Worm (Caenorhabditis elegans): ENCODE data around the gene T01E8.1.

DNA sequence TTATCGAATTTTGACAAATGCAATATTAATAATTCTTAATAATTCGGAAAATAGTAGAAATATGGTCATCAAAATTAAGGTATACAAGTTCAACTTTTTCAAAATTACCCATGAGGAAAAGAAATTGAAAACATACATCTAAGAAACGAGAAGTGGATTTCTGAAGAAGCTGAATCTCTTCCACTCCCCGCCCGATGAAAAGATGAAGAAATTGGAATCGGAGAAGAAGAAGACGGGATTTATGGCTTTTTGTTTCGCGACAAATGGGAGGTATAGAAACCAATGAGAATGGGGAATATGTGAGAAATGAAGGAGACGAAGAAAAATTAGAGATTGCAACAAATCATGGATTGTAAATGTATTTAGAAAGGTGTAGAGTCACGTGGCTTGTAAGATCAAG lies 3.5 kb upstream of the T01E8.1 start:
- TF ChIP-seq daf-12 (tag; optimal IDR thresholded peaks at IDR 0.05) (no peak), ztf-11 (tag; optimal IDR thresholded peaks at IDR 0.05) (no peak), ceh-28 (tag; optimal IDR thresholded peaks at IDR 0.05) (no peak), aly-2 (tag; optimal IDR thresholded peaks at IDR 0.05) (no peak), tbx-2 (tag; optimal IDR thresholded peaks at IDR 0.05) (no peak), nhr-12 (tag; optimal IDR thresholded peaks at IDR 0.05) (no peak), nfya-1 (tag; optimal IDR thresholded peaks at IDR 0.05; ENCODE audit: insufficient read depth) (peak; percentile 20), fkh-10 (GFP tag; optimal IDR thresholded peaks at IDR 0.05) (no peak), lin-15B (tag; optimal IDR thresholded peaks at IDR 0.05) (no peak), nhr-77 (tag; optimal IDR thresholded peaks at IDR 0.05) (no peak), egl-27 (tag; optimal IDR thresholded peaks at IDR 0.05) (no peak), nhr-11 (tag; optimal IDR thresholded peaks at IDR 0.05) (no peak), unc-62 (GFP tag; optimal IDR thresholded peaks at IDR 0.05) (no peak)

All from whole organism, L3 larva.